Worm (Caenorhabditis elegans) whole organism, young adult: ENCODE results near the gene lgc-21.

Experiments used
- B0336.3 ChIP-seq: fragments of 200-800 bp; sonication (Bioruptor generic); IDR thresholded peaks from 2 replicates; pipeline ENCODE4 v1.3.6; 2022; ENCODE audit warnings: missing genetic modification characterization, missing compliant biosample characterization
- C06A6.2 ChIP-seq: fragments of 200-800 bp; sonication (Bioruptor generic); conservative IDR thresholded peaks from 2 replicates; pipeline ENCODE4 v1.3.6; 2022; ENCODE audit warnings: missing genetic modification characterization, missing compliant biosample characterization
- F49E8.2 ChIP-seq: sonication (generic microtip); optimal IDR thresholded peaks from 3 replicates; lab custom pipeline; 2017; ENCODE audit warnings: missing genetic modification characterization, mild to moderate bottlenecking, missing compliant biosample characterization, antibody characterized with exemption, moderate library complexity; ENCODE audit not compliant: insufficient read depth
- F55B11.4 ChIP-seq: sonication (generic microtip); optimal IDR thresholded peaks from 2 replicates; lab custom pipeline; 2016; ENCODE audit warnings: missing compliant biosample characterization, missing genetic modification characterization, borderline replicate concordance; ENCODE audit not compliant: insufficient read depth
- T26A5.8 ChIP-seq: sonication (generic microtip); optimal IDR thresholded peaks from 2 replicates; lab custom pipeline; 2016; ENCODE audit warnings: missing genetic modification characterization, missing compliant biosample characterization
- Y53G8AR.9 ChIP-seq: fragments of 200-800 bp; sonication (Bioruptor generic); conservative IDR thresholded peaks from 2 replicates; pipeline ENCODE4 v1.3.6; 2022; ENCODE audit warnings: missing genetic modification reagents, missing genetic modification characterization, missing compliant biosample characterization
- Y56A3A.18 ChIP-seq: fragments of 200-800 bp; sonication (Bioruptor generic); IDR thresholded peaks from 2 replicates; pipeline ENCODE4 v1.3.6; 2022; ENCODE audit warnings: missing genetic modification reagents, missing genetic modification characterization, missing compliant biosample characterization
- Y67H2A.10 ChIP-seq: fragments of 200-800 bp; sonication (Bioruptor generic); conservative IDR thresholded peaks from 2 replicates; pipeline ENCODE4 v1.3.6; 2022; ENCODE audit warnings: missing genetic modification reagents, missing genetic modification characterization, missing compliant biosample characterization
- ZK185.1 ChIP-seq: sonication (generic microtip); optimal IDR thresholded peaks from 2 replicates; lab custom pipeline; 2016; ENCODE audit warnings: mild to moderate bottlenecking, missing genetic modification characterization, missing compliant biosample characterization; ENCODE audit not compliant: poor library complexity, severe bottlenecking
- aptf-2 ChIP-seq: fragments of 200-800 bp; sonication (Bioruptor generic); conservative IDR thresholded peaks from 2 replicates; pipeline ENCODE4 v1.3.6; 2022; ENCODE audit warnings: missing genetic modification reagents, missing genetic modification characterization, missing compliant biosample characterization
- atf-7 ChIP-seq: sonication (generic microtip); optimal IDR thresholded peaks from 2 replicates; lab custom pipeline; 2017; ENCODE audit warnings: mild to moderate bottlenecking, missing genetic modification characterization, missing compliant biosample characterization
- attf-3 ChIP-seq: fragments of 200-800 bp; sonication (Bioruptor generic); conservative IDR thresholded peaks from 2 replicates; pipeline ENCODE4 v1.3.6; 2022; ENCODE audit warnings: missing genetic modification reagents, missing genetic modification characterization, missing compliant biosample characterization
- attf-5 ChIP-seq: fragments of 200-800 bp; sonication (Bioruptor generic); optimal IDR thresholded peaks from 2 replicates; lab custom pipeline; 2018; ENCODE audit warnings: mild to moderate bottlenecking, missing genetic modification characterization, missing compliant biosample characterization
- bed-1 ChIP-seq: fragments of 200-800 bp; sonication (Bioruptor generic); IDR thresholded peaks from 2 replicates; pipeline ENCODE4 v1.3.6; 2022; ENCODE audit warnings: missing genetic modification reagents, missing genetic modification characterization, missing compliant biosample characterization
- ccch-3 ChIP-seq: fragments of 200-800 bp; sonication (Bioruptor generic); optimal IDR thresholded peaks from 2 replicates; lab custom pipeline; 2018; ENCODE audit warnings: mild to moderate bottlenecking, missing genetic modification characterization, missing compliant biosample characterization
- ceh-27 ChIP-seq: fragments of 200-800 bp; sonication (Bioruptor generic); optimal IDR thresholded peaks from 2 replicates; lab custom pipeline; 2018; ENCODE audit warnings: mild to moderate bottlenecking, missing genetic modification characterization, moderate library complexity, missing compliant biosample characterization
- ceh-58 ChIP-seq: fragments of 200-800 bp; sonication (Bioruptor generic); IDR thresholded peaks from 2 replicates; pipeline ENCODE4 v1.3.6; 2022; ENCODE audit warnings: missing genetic modification characterization, missing compliant biosample characterization
- ceh-91 ChIP-seq: fragments of 200-800 bp; sonication (Bioruptor generic); IDR thresholded peaks from 2 replicates; pipeline ENCODE4 v1.3.6; 2022; ENCODE audit warnings: missing genetic modification reagents, missing genetic modification characterization, missing compliant biosample characterization
- chd-7 ChIP-seq: sonication (generic microtip); optimal IDR thresholded peaks from 2 replicates; lab custom pipeline; 2016; ENCODE audit warnings: mild to moderate bottlenecking, missing genetic modification characterization, moderate library complexity, missing compliant biosample characterization
- dox-1 ChIP-seq: fragments of 200-800 bp; sonication (Bioruptor generic); IDR thresholded peaks from 2 replicates; pipeline ENCODE4 v1.3.6; 2022; ENCODE audit warnings: missing genetic modification reagents, missing genetic modification characterization, missing compliant biosample characterization
- dpl-1 ChIP-seq: fragments of 150-350 bp; optimal IDR thresholded peaks from 2 replicates; lab custom pipeline; 2014; ENCODE audit warnings: missing biosample characterization, missing genetic modification reagents, missing genetic modification characterization
- efl-1 ChIP-seq: fragments of 150-350 bp; optimal IDR thresholded peaks from 2 replicates; lab custom pipeline; 2014; ENCODE audit warnings: missing biosample characterization, missing genetic modification reagents, missing genetic modification characterization
- egl-18 ChIP-seq: fragments of 200-800 bp; sonication (Bioruptor generic); IDR thresholded peaks from 2 replicates; pipeline ENCODE4 v1.3.6; 2022; ENCODE audit warnings: missing genetic modification reagents, missing genetic modification characterization, missing compliant biosample characterization
- ekl-4 ChIP-seq: fragments of 200-800 bp; sonication (Bioruptor generic); IDR thresholded peaks from 2 replicates; pipeline ENCODE4 v1.3.6; 2022; ENCODE audit warnings: missing genetic modification reagents, missing genetic modification characterization, missing compliant biosample characterization
- him-1 ChIP-seq: sonication (generic microtip); optimal IDR thresholded peaks from 2 replicates; lab custom pipeline; 2016; ENCODE audit warnings: missing genotype, missing genetic modification reagents, missing genetic modification characterization, missing compliant biosample characterization
- hmg-1.2 ChIP-seq: fragments of 200-800 bp; sonication (Bioruptor generic); IDR thresholded peaks from 2 replicates; pipeline ENCODE4 v1.3.6; 2022; ENCODE audit warnings: missing genetic modification reagents, missing genetic modification characterization, missing compliant biosample characterization
- hsf-1 ChIP-seq: fragments of 200-800 bp; sonication (Bioruptor generic); IDR thresholded peaks from 2 replicates; pipeline ENCODE4 v1.3.6; 2022; ENCODE audit warnings: missing genetic modification reagents, missing genetic modification characterization, missing compliant biosample characterization
- let-607 ChIP-seq, 2 experiments: fragments of 200-800 bp in 1 of 2; sonication (Bioruptor generic) in 1 of 2; sonication (generic microtip) in 1 of 2; optimal IDR thresholded peaks; 2 replicates each; lab custom pipeline; 2016 to 2018; ENCODE audit warnings: mild to moderate bottlenecking in 2 of 2, missing compliant biosample characterization in 2 of 2, missing genetic modification characterization in 2 of 2, moderate library complexity in 2 of 2, missing genotype in 1 of 2
- lin-35 ChIP-seq, 3 experiments: fragments of 150-350 bp in 2 of 3; sonication (generic microtip) in 1 of 3; optimal IDR thresholded peaks; 2 replicates each; lab custom pipeline; 2014 to 2018; ENCODE audit warnings: missing biosample characterization in 3 of 3, missing genetic modification characterization in 3 of 3, missing genetic modification reagents in 3 of 3
- lin-40 ChIP-seq: sonication (generic microtip); optimal IDR thresholded peaks from 2 replicates; lab custom pipeline; 2016; ENCODE audit warnings: missing genetic modification characterization, mild to moderate bottlenecking, missing compliant biosample characterization, missing genotype, missing genetic modification reagents
- lin-54 ChIP-seq: fragments of 200-800 bp; sonication (Bioruptor generic); optimal IDR thresholded peaks from 2 replicates; lab custom pipeline; 2018; ENCODE audit warnings: mild to moderate bottlenecking, missing genetic modification characterization, missing compliant biosample characterization
- lsl-1 ChIP-seq: fragments of 200-800 bp; sonication (Bioruptor generic); optimal IDR thresholded peaks from 2 replicates; lab custom pipeline; 2018; ENCODE audit warnings: mild to moderate bottlenecking, missing genetic modification characterization, moderate library complexity, missing compliant biosample characterization
- mcd-1 ChIP-seq: fragments of 200-800 bp; sonication (Bioruptor generic); IDR thresholded peaks from 2 replicates; pipeline ENCODE4 v1.3.6; 2022; ENCODE audit warnings: missing genetic modification reagents, missing genetic modification characterization, missing compliant biosample characterization
- nfya-2 ChIP-seq: fragments of 200-800 bp; sonication (Bioruptor generic); IDR thresholded peaks from 2 replicates; pipeline ENCODE4 v1.3.6; 2022; ENCODE audit warnings: missing genetic modification reagents, missing genetic modification characterization, missing compliant biosample characterization
- nhr-179 ChIP-seq: sonication (generic microtip); optimal IDR thresholded peaks from 2 replicates; lab custom pipeline; 2016; ENCODE audit warnings: mild to moderate bottlenecking, missing genetic modification characterization, missing compliant biosample characterization
- nhr-80 ChIP-seq: sonication (generic microtip); optimal IDR thresholded peaks from 2 replicates; lab custom pipeline; 2016; ENCODE audit warnings: missing genetic modification characterization, missing compliant biosample characterization
- nhr-90 ChIP-seq: sonication (generic microtip); optimal IDR thresholded peaks from 2 replicates; lab custom pipeline; 2016; ENCODE audit warnings: missing genotype, mild to moderate bottlenecking, missing genetic modification characterization, missing compliant biosample characterization
- rcor-1 ChIP-seq: fragments of 200-800 bp; sonication (Bioruptor generic); IDR thresholded peaks from 2 replicates; pipeline ENCODE4 v1.3.6; 2022; ENCODE audit warnings: missing genetic modification reagents, missing genetic modification characterization, missing compliant biosample characterization
- rec-8 ChIP-seq, 2 experiments: sonication (generic microtip); optimal IDR thresholded peaks; 2 replicates each; lab custom pipeline; 2016; ENCODE audit warnings: mild to moderate bottlenecking in 2 of 2, missing genetic modification characterization in 2 of 2, missing genetic modification reagents in 2 of 2, missing genotype in 2 of 2, missing biosample characterization in 1 of 2, missing compliant biosample characterization in 1 of 2, moderate library complexity in 1 of 2
- repo-1 ChIP-seq: sonication (generic microtip); optimal IDR thresholded peaks from 2 replicates; lab custom pipeline; 2017; ENCODE audit warnings: mild to moderate bottlenecking, missing genetic modification characterization, missing compliant biosample characterization
- sea-2 ChIP-seq: fragments of 200-800 bp; sonication (Bioruptor generic); IDR thresholded peaks from 2 replicates; pipeline ENCODE4 v1.3.6; 2022; ENCODE audit warnings: missing genetic modification characterization, missing compliant biosample characterization
- somi-1 ChIP-seq: fragments of 200-800 bp; sonication (Bioruptor generic); optimal IDR thresholded peaks from 2 replicates; lab custom pipeline; 2018; ENCODE audit warnings: mild to moderate bottlenecking, missing genetic modification characterization, missing compliant biosample characterization
- tbp1 ChIP-seq: fragments of 200-800 bp; sonication (Bioruptor generic); optimal IDR thresholded peaks from 2 replicates; lab custom pipeline; 2018; ENCODE audit warnings: mild to moderate bottlenecking, missing genetic modification characterization, missing compliant biosample characterization
- zfh-2 ChIP-seq: fragments of 200-800 bp; sonication (Bioruptor generic); conservative IDR thresholded peaks from 2 replicates; pipeline ENCODE4 v1.3.6; 2022; ENCODE audit warnings: missing genetic modification reagents, missing genetic modification characterization, missing compliant biosample characterization
- ztf-26 ChIP-seq: sonication (generic microtip); optimal IDR thresholded peaks from 2 replicates; lab custom pipeline; 2017; ENCODE audit warnings: missing genetic modification characterization, missing compliant biosample characterization

Gene lgc-21

DNA sequence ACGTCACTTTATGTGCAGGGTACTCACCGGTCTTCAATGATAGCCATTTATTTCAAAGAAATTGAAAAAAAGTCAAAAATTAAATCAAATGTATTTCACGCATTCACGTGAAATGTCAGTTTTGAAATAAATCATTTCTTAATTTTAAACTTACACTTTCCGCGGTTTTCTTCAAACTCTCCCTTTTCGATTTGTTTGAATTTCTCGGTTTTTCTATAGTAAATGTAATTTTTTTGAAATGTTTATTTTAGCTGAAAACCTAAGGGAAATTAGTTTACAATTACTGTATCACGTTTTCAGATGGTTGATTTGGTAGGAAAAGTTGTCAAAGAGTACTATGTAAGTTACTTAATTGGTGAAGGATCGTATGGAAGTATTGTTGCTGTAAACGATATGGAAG is 40.5 kb upstream of the lgc-21 start, which contains the start of gene F16B12.7:
Gene F16B12.7, plus strand, starts transcription at position 301 of the 400 bp plus-strand sequence.
- no peak for TF ChIP-seq lsl-1
- no peak for TF ChIP-seq ceh-58 (GFP tag; lab: Robert Waterston, UW)
- no peak for TF ChIP-seq ccch-3 (GFP tag; lab: Kevin White, UChicago)
- TF ChIP-seq him-1 (tag; lab: Kevin White, UChicago) = no peak
- no peak for TF ChIP-seq ekl-4 (GFP tag; lab: Robert Waterston, UW)
- no peak for TF ChIP-seq sea-2 (GFP tag; lab: Robert Waterston, UW)
- no peak for TF ChIP-seq somi-1 (GFP tag; lab: Kevin White, UChicago)
- no peak for TF ChIP-seq nfya-2 (GFP tag; lab: Robert Waterston, UW)
- TF ChIP-seq attf-3 (GFP tag; lab: Robert Waterston, UW) = no peak
- TF ChIP-seq let-607 (tag; optimal IDR thresholded peaks at IDR 0.05; lab: Kevin White, UChicago) = no peak
- TF ChIP-seq B0336.3 = no peak
- no peak for TF ChIP-seq nhr-90 (tag; lab: Kevin White, UChicago)
- no peak for TF ChIP-seq atf-7 (tag; lab: Kevin White, UChicago)
- TF ChIP-seq T26A5.8 = no peak
- no peak for TF ChIP-seq aptf-2 (GFP tag; lab: Robert Waterston, UW)
- TF ChIP-seq attf-5 (GFP tag; lab: Kevin White, UChicago) = no peak
- TF ChIP-seq lin-40 = no peak
- no peak for TF ChIP-seq chd-7 (tag; lab: Kevin White, UChicago)

DNA sequence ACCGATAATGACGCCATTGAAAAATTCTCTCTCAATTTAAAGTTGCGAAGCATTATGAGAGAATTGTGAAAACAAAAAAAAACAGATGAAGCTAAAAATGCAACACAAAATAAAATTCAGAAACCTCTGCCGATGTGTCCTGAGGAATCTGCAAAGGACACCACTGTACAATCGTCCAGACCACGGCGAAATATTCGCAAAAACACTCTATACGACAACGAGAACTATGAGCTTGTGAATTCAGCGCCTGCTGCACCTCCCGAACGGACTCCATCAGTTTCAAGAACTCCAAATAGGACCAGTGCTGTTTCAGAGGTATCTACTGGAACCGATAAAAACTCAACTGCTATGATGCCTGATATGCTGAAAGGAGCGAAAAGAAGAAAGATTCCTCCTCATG is 34.7 kb upstream of the lgc-21 start:
- TF ChIP-seq hsf-1 = no peak
- TF ChIP-seq Y67H2A.10 (GFP tag; lab: Robert Waterston, UW) = no peak
- no peak for TF ChIP-seq C06A6.2 (GFP tag; lab: Robert Waterston, UW)
- TF ChIP-seq rec-8 (tag; optimal IDR thresholded peaks at IDR 0.05; lab: Kevin White, UChicago) = no peak

DNA sequence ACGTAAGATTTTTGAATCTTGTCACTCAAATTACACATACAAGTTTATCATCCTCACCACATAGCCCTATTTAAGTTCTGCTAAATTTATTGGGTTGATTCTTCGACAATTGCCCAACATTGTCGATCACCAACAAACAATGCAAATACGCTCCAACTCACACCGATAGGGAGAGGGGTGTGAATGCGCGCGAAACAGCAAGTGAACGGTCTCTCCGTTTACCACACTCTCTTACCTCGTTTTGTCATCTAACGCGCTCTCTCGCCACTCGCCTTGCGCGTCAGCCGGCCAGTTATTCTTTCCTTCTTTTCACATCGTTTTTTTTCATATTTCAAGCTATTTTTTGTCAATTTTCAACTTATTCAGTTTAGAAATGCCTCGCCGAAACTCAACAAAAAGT is 34.2 kb upstream of the lgc-21 start, which contains the start of gene F16B12.6:
Gene F16B12.6, plus strand, starts transcription at position 331 of the 400 bp plus-strand sequence.
- peak in 1 of 2 experiments; percentile 5 for TF ChIP-seq let-607 (tag; optimal IDR thresholded peaks at IDR 0.05; lab: Kevin White, UChicago)
- TF ChIP-seq ztf-26 = peak; percentile 16
- TF ChIP-seq bed-1 = no peak
- TF ChIP-seq nhr-90 (tag; lab: Kevin White, UChicago) = no peak
- 0 out of 2 replicates have a peak, but pooled peaks have one; percentile 32 for TF ChIP-seq Y56A3A.18 (GFP tag; lab: Robert Waterston, UW)
- TF ChIP-seq ZK185.1 (tag; lab: Kevin White, UChicago) = no peak
- peak; percentile 90 for TF ChIP-seq mcd-1
- TF ChIP-seq nhr-80 (tag; lab: Kevin White, UChicago) = peak; percentile 60
- TF ChIP-seq repo-1 = peak; percentile 17
- peak; percentile 42; the same call in 1 of the 2 replicates for TF ChIP-seq rcor-1 (GFP tag; lab: Robert Waterston, UW)
- peak in 1 of 3 experiments; percentile 39 for TF ChIP-seq lin-35 (GFP tag; optimal IDR thresholded peaks at IDR 0.05; lab: Kevin White, UChicago)
- peak; percentile 43 for TF ChIP-seq dpl-1 (GFP tag; lab: Kevin White, UChicago)
- TF ChIP-seq hmg-1.2 (GFP tag; lab: Robert Waterston, UW) = peak; percentile 91
- peak; percentile 71 for TF ChIP-seq ceh-27 (GFP tag; lab: Kevin White, UChicago)
- TF ChIP-seq Y53G8AR.9 = no peak
- peak; percentile 28 for TF ChIP-seq lin-54 (GFP tag; lab: Kevin White, UChicago)
- TF ChIP-seq nhr-179 (tag; lab: Kevin White, UChicago) = no peak
- TF ChIP-seq F49E8.2 (tag; lab: Kevin White, UChicago) = no peak
- peak; percentile 61 for TF ChIP-seq efl-1 (GFP tag; lab: Kevin White, UChicago)
- peak; percentile 75 for TF ChIP-seq dox-1 (GFP tag; lab: Robert Waterston, UW)
- 0 out of 2 replicates have a peak, but pooled peaks have one; percentile 67 for TF ChIP-seq egl-18 (GFP tag; lab: Robert Waterston, UW)
- TF ChIP-seq ceh-91 (GFP tag; lab: Robert Waterston, UW) = no peak
- TF ChIP-seq F55B11.4 (tag; lab: Kevin White, UChicago) = no peak
- peak; percentile 92 for TF ChIP-seq attf-5 (GFP tag; lab: Kevin White, UChicago)
- no peak for TF ChIP-seq chd-7 (tag; lab: Kevin White, UChicago)
- TF ChIP-seq tbp1 (GFP tag; lab: Kevin White, UChicago) = peak; percentile 38
- 0 out of 2 replicates have a peak, but pooled peaks have one; percentile 39 for TF ChIP-seq zfh-2 (GFP tag; lab: Robert Waterston, UW)
